Worm (Caenorhabditis elegans): ENCODE results near the gene cmtr-2.

Gene cmtr-2

DNA sequence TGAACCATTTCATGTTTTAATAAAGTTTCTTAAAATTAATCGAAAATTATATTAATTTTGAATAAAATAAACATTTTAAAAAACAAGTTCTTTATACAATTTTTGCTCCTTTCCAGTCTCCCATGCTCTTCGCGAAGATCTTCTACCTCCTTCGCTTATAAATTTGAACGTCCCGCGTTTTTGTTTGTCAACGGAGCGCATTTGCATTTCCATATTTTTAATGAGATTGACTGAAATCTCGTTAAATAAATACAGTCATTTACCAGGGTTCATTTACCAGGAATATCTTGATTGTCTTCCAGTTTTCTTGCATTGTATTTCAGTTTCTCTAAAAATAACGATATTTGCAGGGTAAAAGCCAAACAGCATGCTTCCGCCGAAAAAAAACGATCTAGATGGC lies at the start of gene cmtr-2:
TSS of gene cmtr-2 (plus strand) at position 351 of the 400 bp plus-strand sequence.
- TF ChIP-seq lsy-2 (tag; optimal IDR thresholded peaks at IDR 0.05) (peak; percentile 46), ztf-11 (tag; optimal IDR thresholded peaks at IDR 0.05) (no peak), bed-3 (GFP tag; optimal IDR thresholded peaks at IDR 0.05) (no peak), unc-39 (tag; optimal IDR thresholded peaks at IDR 0.05) (no peak), elt-3 (tag; optimal IDR thresholded peaks at IDR 0.05) (no peak), ceh-39 (tag; optimal IDR thresholded peaks at IDR 0.05) (no peak), ceh-83 (GFP tag; optimal IDR thresholded peaks at IDR 0.05) (no peak), mep-1 (tag; optimal IDR thresholded peaks at IDR 0.05) (peak; percentile 44), ceh-43 (GFP tag; optimal IDR thresholded peaks at IDR 0.05) (no peak), flh-1 (GFP tag; optimal IDR thresholded peaks at IDR 0.05) (no peak), lin-13 (tag; optimal IDR thresholded peaks at IDR 0.05) (no peak), nhr-2 (tag; optimal IDR thresholded peaks at IDR 0.05) (peak; percentile 37), pha-4 (tag; optimal IDR thresholded peaks at IDR 0.05) (peak; percentile 22), sptf-1 (tag; optimal IDR thresholded peaks at IDR 0.05) (no peak), ces-1 (GFP tag; optimal IDR thresholded peaks at IDR 0.05) (peak; percentile 96), nhr-28 (tag; optimal IDR thresholded peaks at IDR 0.05) (no peak), elt-1 (tag; optimal IDR thresholded peaks at IDR 0.05; ENCODE audit: borderline replicate concordance, insufficient read depth) (no peak), sem-2 (GFP tag; optimal IDR thresholded peaks at IDR 0.05) (no peak), nhr-237 (tag; optimal IDR thresholded peaks at IDR 0.05) (no peak)

DNA sequence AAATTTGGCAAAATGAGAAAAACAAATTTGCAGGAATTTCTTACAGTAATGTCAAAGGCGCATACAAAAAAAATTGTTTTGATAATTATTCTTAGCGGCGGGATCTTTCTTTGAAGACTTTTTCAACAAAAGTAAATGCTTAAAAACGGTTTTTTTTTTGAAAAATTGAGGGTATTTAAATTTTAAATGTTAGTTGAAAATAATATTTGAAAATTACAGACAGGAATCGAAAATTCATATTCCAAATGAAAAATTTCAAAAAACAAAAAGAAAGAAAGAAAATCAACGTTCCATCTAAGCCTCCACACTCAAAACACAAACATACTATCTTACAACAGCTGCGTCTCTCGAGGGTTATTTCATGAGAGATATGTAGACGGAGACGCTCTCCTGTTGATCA lies 38.1 kb upstream of the cmtr-2 start:
- no peak for TF ChIP-seq tbx-8 (GFP tag; optimal IDR thresholded peaks at IDR 0.05)
- no peak for TF ChIP-seq M03D4.4 (tag; optimal IDR thresholded peaks at IDR 0.05)
- no peak for TF ChIP-seq nhr-12 (tag; optimal IDR thresholded peaks at IDR 0.05)
- TF ChIP-seq ham-2 (GFP tag; optimal IDR thresholded peaks at IDR 0.05), result no peak
- no peak for TF ChIP-seq mls-2 (tag; optimal IDR thresholded peaks at IDR 0.05)
- TF ChIP-seq drap-1 (GFP tag; optimal IDR thresholded peaks at IDR 0.05), result no peak
- TF ChIP-seq ztf-11 (tag; optimal IDR thresholded peaks at IDR 0.05), result no peak
- no peak for TF ChIP-seq elt-1 (tag; optimal IDR thresholded peaks at IDR 0.05; ENCODE audit: borderline replicate concordance, insufficient read depth)
- no peak for TF ChIP-seq nhr-28 (tag; optimal IDR thresholded peaks at IDR 0.05)
- TF ChIP-seq nhr-2 (tag; optimal IDR thresholded peaks at IDR 0.05), result no peak

DNA sequence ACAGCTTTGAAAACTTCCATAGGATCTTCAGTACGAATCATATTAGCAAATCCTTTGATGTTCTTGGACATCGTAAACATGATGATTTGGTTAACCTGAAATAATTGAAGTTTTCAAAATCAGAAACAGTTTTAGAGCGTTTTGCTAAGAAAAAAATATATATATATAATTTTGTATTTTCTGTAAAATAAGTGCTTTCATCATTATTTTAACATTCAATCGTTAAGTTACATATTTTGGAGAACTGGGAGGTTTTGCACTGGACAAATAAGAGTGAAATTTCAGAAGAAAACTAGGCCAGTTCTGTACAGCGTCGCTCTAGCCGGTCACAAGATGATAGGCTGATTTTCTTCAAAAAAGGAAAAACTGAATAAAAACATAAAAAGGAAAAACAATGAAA lies 36.7 kb upstream of the cmtr-2 start, which contains the start of gene F27B3.6:
TSS of gene F27B3.6 (minus strand) at position 101 of the 400 bp plus-strand sequence.
- TF ChIP-seq nhr-28 (tag; optimal IDR thresholded peaks at IDR 0.05) (no peak), lsy-2 (tag; optimal IDR thresholded peaks at IDR 0.05) (no peak), zip-8 (tag; optimal IDR thresholded peaks at IDR 0.05) (no peak), snpc-4 (tag; optimal IDR thresholded peaks at IDR 0.05) (no peak), nhr-76 (tag; optimal IDR thresholded peaks at IDR 0.05) (no peak), mab-5 (tag; optimal IDR thresholded peaks at IDR 0.05) (no peak), lin-32 (GFP tag; optimal IDR thresholded peaks at IDR 0.05) (no peak), ceh-43 (GFP tag; optimal IDR thresholded peaks at IDR 0.05) (no peak), sem-2 (GFP tag; optimal IDR thresholded peaks at IDR 0.05) (no peak), sptf-1 (tag; optimal IDR thresholded peaks at IDR 0.05) (no peak), bed-3 (GFP tag; optimal IDR thresholded peaks at IDR 0.05) (no peak), unc-120 (tag; optimal IDR thresholded peaks at IDR 0.05; ENCODE audit: poor library complexity, severe bottlenecking) (no peak), ham-2 (GFP tag; optimal IDR thresholded peaks at IDR 0.05) (no peak)

DNA sequence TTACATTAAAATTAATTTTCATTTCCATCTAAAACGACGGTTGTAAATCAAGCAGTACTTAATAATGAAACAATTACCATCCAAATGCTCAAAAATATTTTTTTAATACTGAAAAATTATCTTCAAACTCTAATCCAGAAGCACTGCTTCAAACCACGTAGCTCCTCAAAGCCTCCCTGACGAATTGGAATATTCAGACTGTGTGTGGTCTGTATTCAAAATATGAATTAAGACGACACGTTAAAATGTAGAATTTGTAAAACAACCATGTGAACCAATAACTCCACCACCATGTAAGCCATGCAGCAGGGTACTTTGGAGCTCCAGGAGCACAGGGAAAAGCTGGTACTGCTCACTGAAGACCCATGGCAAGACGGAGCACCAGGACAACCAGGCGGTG lies 35.8 kb upstream of the cmtr-2 start, which contains the start of gene F27B3.8:
TSS of gene F27B3.8 (plus strand) at position 301 of the 400 bp plus-strand sequence.
- TF ChIP-seq zip-8 (tag; optimal IDR thresholded peaks at IDR 0.05) (no peak), cnd-1 (tag; optimal IDR thresholded peaks at IDR 0.05) (no peak), ceh-83 (GFP tag; optimal IDR thresholded peaks at IDR 0.05) (no peak), mab-5 (tag; optimal IDR thresholded peaks at IDR 0.05) (no peak)

DNA sequence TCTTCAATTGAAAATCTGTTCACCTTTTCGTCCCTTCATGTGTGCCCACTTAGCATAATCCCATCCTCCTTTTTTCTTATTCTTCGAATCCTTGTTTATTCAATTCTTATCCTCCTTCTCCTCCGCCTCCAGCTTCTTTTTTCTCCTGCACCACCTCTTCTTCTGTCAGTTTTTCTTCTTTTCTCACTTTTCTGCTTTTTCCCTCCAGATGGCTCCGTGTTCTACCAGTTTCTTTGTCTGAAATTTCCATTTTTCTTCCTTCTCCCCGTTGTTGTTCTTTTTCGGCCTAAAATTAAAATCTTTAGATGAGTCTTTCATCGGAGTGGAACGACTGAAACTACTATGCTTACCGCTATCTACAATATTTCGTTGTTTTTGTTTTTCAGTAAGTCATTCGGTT lies 33.6 kb upstream of the cmtr-2 start, which contains the start of gene acr-21:
TSS of gene acr-21 (plus strand) at position 301 of the 400 bp plus-strand sequence.
- TF ChIP-seq flh-1 (GFP tag; optimal IDR thresholded peaks at IDR 0.05) (no peak), bed-3 (GFP tag; optimal IDR thresholded peaks at IDR 0.05) (no peak), unc-120 (tag; optimal IDR thresholded peaks at IDR 0.05; ENCODE audit: poor library complexity, severe bottlenecking) (no peak), ceh-83 (GFP tag; optimal IDR thresholded peaks at IDR 0.05) (no peak), mls-2 (tag; optimal IDR thresholded peaks at IDR 0.05) (no peak), blmp-1 (tag; optimal IDR thresholded peaks at IDR 0.05) (no peak), lin-32 (GFP tag; optimal IDR thresholded peaks at IDR 0.05) (no peak), pha-4 (tag; optimal IDR thresholded peaks at IDR 0.05) (no peak), mep-1 (tag; optimal IDR thresholded peaks at IDR 0.05) (no peak), ceh-43 (GFP tag; optimal IDR thresholded peaks at IDR 0.05) (no peak), elt-3 (tag; optimal IDR thresholded peaks at IDR 0.05) (no peak), drap-1 (GFP tag; optimal IDR thresholded peaks at IDR 0.05) (no peak), tbx-8 (GFP tag; optimal IDR thresholded peaks at IDR 0.05) (no peak), nhr-2 (tag; optimal IDR thresholded peaks at IDR 0.05) (no peak), cnd-1 (tag; optimal IDR thresholded peaks at IDR 0.05) (no peak), nhr-12 (tag; optimal IDR thresholded peaks at IDR 0.05) (no peak), ham-2 (GFP tag; optimal IDR thresholded peaks at IDR 0.05) (no peak), zip-8 (tag; optimal IDR thresholded peaks at IDR 0.05) (no peak), unc-62 (GFP tag; optimal IDR thresholded peaks at IDR 0.05) (no peak), nhr-76 (tag; optimal IDR thresholded peaks at IDR 0.05) (no peak)

Data from whole organism, mixed stage, embryonic.